Fruit fly (Drosophila melanogaster) whole organism, embryonic: ENCODE data around the gene Tailor.

Experiments used
- C15 ChIP-seq: fragments of 200-800 bp; sonication (Bioruptor generic); IDR thresholded peaks from 3 replicates; pipeline ENCODE4 v1.3.6; 2022; ENCODE audit warnings: missing biosample characterization, missing genetic modification characterization
- CG10959 ChIP-seq: fragments of 200-800 bp; sonication (Bioruptor generic); IDR thresholded peaks from 2 replicates; pipeline ENCODE4 v1.3.6; 2022; ENCODE audit warnings: missing biosample characterization, missing genetic modification characterization
- CG2120 ChIP-seq: fragments of 200-800 bp; sonication (Bioruptor generic); optimal IDR thresholded peaks from 3 replicates; lab custom pipeline; 2016; ENCODE audit warnings: missing biosample characterization, missing genetic modification characterization
- CG8478 ChIP-seq: fragments of >200 bp; optimal IDR thresholded peaks from 2 replicates; lab custom pipeline; 2018
- CTCF ChIP-seq: fragments of 200-800 bp; sonication (Bioruptor generic); optimal IDR thresholded peaks from 2 replicates; lab custom pipeline; 2017; ENCODE audit warnings: missing biosample characterization, mild to moderate bottlenecking, missing genetic modification characterization, moderate library complexity
- PHDP ChIP-seq: fragments of 200-800 bp; sonication (Bioruptor generic); optimal IDR thresholded peaks from 3 replicates; lab custom pipeline; 2018; ENCODE audit warnings: missing biosample characterization, mild to moderate bottlenecking, missing genetic modification characterization, moderate library complexity
- ap ChIP-seq: fragments of 200-800 bp; sonication (Bioruptor generic); IDR thresholded peaks from 2 replicates; pipeline ENCODE4 v1.3.6; 2022; ENCODE audit warnings: missing biosample characterization, missing genetic modification characterization
- dmrt11E ChIP-seq: fragments of 200-800 bp; sonication (Bioruptor generic); optimal IDR thresholded peaks from 3 replicates; lab custom pipeline; 2018; ENCODE audit warnings: missing biosample characterization, mild to moderate bottlenecking, missing genetic modification characterization, moderate library complexity
- emc ChIP-seq: fragments of 200-800 bp; sonication (Bioruptor generic); optimal IDR thresholded peaks from 2 replicates; lab custom pipeline; 2016; ENCODE audit warnings: missing biosample characterization, missing genetic modification characterization
- lola ChIP-seq, 3 experiments: fragments of >200 bp in 2 of 3; fragments of 200-800 bp in 1 of 3; sonication (Bioruptor generic) in 1 of 3; optimal IDR thresholded peaks; 2 replicates each; lab custom pipeline; 2017 to 2019; ENCODE audit warnings: missing biosample characterization in 3 of 3, missing genetic modification characterization in 3 of 3, mild to moderate bottlenecking in 1 of 3, moderate library complexity in 1 of 3
- tll ChIP-seq, 2 experiments: fragments of 200-800 bp in 1 of 2; fragments of >200 bp in 1 of 2; sonication (Bioruptor generic) in 1 of 2; optimal IDR thresholded peaks; 2 replicates each; lab custom pipeline; 2017 to 2019; ENCODE audit warnings: missing biosample characterization in 2 of 2, missing genetic modification characterization in 2 of 2, mild to moderate bottlenecking in 1 of 2, moderate library complexity in 1 of 2
- zen ChIP-seq: fragments of 200-800 bp; sonication (Bioruptor generic); optimal IDR thresholded peaks from 3 replicates; lab custom pipeline; 2018; ENCODE audit warnings: missing biosample characterization, mild to moderate bottlenecking, missing genetic modification characterization, moderate library complexity
- zfh2 ChIP-seq: fragments of 200-800 bp; sonication (Bioruptor generic); optimal IDR thresholded peaks from 2 replicates; lab custom pipeline; 2016; ENCODE audit warnings: missing biosample characterization, missing genetic modification characterization

- TF ChIP-seq dmrt11E (tag; lab: Kevin White, UChicago): peak; percentile 57
- no peak for TF ChIP-seq ap
- TF ChIP-seq C15 (GFP tag; lab: Robert Waterston, UW): no peak
- no peak for TF ChIP-seq CG8478
- TF ChIP-seq zen: no peak
- peak in 1 of 3 experiments; percentile 60 for TF ChIP-seq lola (GFP tag; optimal IDR thresholded peaks at IDR 0.05; lab: Kevin White, UChicago)
- TF ChIP-seq CG2120 (GFP tag; lab: Kevin White, UChicago): no peak
- TF ChIP-seq CTCF (GFP tag; lab: Kevin White, UChicago): no peak
- TF ChIP-seq tll (GFP tag; optimal IDR thresholded peaks at IDR 0.05; lab: Kevin White, UChicago): no peak
- no peak for TF ChIP-seq CG10959 (GFP tag; lab: Robert Waterston, UW)
- TF ChIP-seq PHDP (tag; lab: Kevin White, UChicago): no peak
- no peak for TF ChIP-seq emc
- TF ChIP-seq zfh2 (GFP tag; lab: Kevin White, UChicago): no peak
Measured at dm6 chr3R:7134715-7135505, 49.0 kb upstream of the Tailor start.
